Worm (Caenorhabditis elegans): ENCODE results near the gene glrx-5.

DNA sequence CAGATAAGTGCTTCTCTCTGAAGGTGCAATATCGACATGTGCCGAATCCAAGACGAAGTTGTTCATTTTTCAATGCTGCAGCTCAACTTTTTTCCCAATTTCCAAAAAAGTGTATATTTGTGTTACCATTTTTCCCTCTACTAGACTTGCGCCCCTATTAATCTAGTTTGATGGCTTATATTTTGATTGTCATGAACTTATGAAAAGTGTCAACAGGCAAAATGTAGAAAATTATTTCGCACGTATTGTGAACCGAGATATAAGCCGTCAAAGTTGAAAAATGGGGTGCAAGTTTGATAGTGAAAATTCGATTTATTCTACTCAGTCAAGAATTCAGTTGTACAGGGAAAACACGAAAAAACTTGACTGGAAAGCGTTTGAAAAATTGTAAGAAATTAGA, 15.2 kb downstream of the glrx-5 start, which contains the start of gene Y75B8A.32:
- TF ChIP-seq nhr-11 (tag; optimal IDR thresholded peaks at IDR 0.05) = no peak
- no peak for TF ChIP-seq elt-3 (tag; optimal IDR thresholded peaks at IDR 0.05)
- TF ChIP-seq ZK546.5 (tag; optimal IDR thresholded peaks at IDR 0.05) = no peak
- no peak for TF ChIP-seq nhr-77 (tag; optimal IDR thresholded peaks at IDR 0.05)
- TF ChIP-seq pha-4 (tag; optimal IDR thresholded peaks at IDR 0.05) = no peak
- TF ChIP-seq aly-2 (tag; optimal IDR thresholded peaks at IDR 0.05) = no peak
- no peak for TF ChIP-seq skn-1 (tag; optimal IDR thresholded peaks at IDR 0.05)
- TF ChIP-seq nhr-76 (tag; optimal IDR thresholded peaks at IDR 0.05) = no peak
- no peak for TF ChIP-seq nhr-23 (tag; optimal IDR thresholded peaks at IDR 0.05)

All from whole organism, L3 larva.